Fruit fly (Drosophila melanogaster): Measurements from ENCODE around the gene ear.

ear gene

dm6 chr3R:15275158-15275623, 45.4 kb upstream of the ear start, which contains the start of the genes Cp190 and CG4338 (continued):
- TF ChIP-seq lilli (GFP tag; optimal IDR thresholded peaks at IDR 0.05) (peak; percentile 98), aop (GFP tag; IDR thresholded peaks at IDR 0.05) (no peak), tap (tag; optimal IDR thresholded peaks at IDR 0.05) (peak; percentile 98), pb (GFP tag; optimal IDR thresholded peaks at IDR 0.05) (peak; percentile 72), CG31441 (GFP tag; IDR thresholded peaks at IDR 0.05) (peak; percentile 99), CG9215 (GFP tag; IDR thresholded peaks at IDR 0.05) (peak; percentile 97), br (optimal IDR thresholded peaks at IDR 0.05) (no peak), slou (GFP tag; optimal IDR thresholded peaks at IDR 0.05) (peak; percentile 91), dan (GFP tag; IDR thresholded peaks at IDR 0.05) (peak; percentile 90), cato (GFP tag; optimal IDR thresholded peaks at IDR 0.05; ENCODE audit: borderline replicate concordance) (peak; percentile 96), pfk (GFP tag; optimal IDR thresholded peaks at IDR 0.05) (peak; percentile 70), CG6254 (GFP tag; optimal IDR thresholded peaks at IDR 0.05) (peak; percentile 93), Max (GFP tag; optimal IDR thresholded peaks at IDR 0.05) (peak; percentile 98), CG18619 (GFP tag; optimal IDR thresholded peaks at IDR 0.05) (peak; percentile 98), lmd (GFP tag; IDR thresholded peaks at IDR 0.05) (peak; percentile 98), hkb (optimal IDR thresholded peaks at IDR 0.05) (no peak), hkb (GFP tag; IDR thresholded peaks at IDR 0.05) (peak; percentile 97), CG13775 (GFP tag; optimal IDR thresholded peaks at IDR 0.05) (peak; percentile 99), wek (GFP tag; optimal IDR thresholded peaks at IDR 0.05) (peak; percentile 86), exex (tag; optimal IDR thresholded peaks at IDR 0.05) (peak; percentile 92), CG15601 (tag; optimal IDR thresholded peaks at IDR 0.05) (peak; percentile 98), Hr51 (GFP tag; optimal IDR thresholded peaks at IDR 0.05) (peak; percentile 94 to 98), corto (GFP tag; optimal IDR thresholded peaks at IDR 0.05) (no peak), schlank (tag; optimal IDR thresholded peaks at IDR 0.05) (peak; percentile 93), amos (GFP tag; IDR thresholded peaks at IDR 0.05; ENCODE audit: partially characterized antibody) (peak; percentile 88), Rfx (GFP tag; IDR thresholded peaks at IDR 0.05) (peak; percentile 97), HLHmδ (GFP tag; optimal IDR thresholded peaks at IDR 0.05) (peak; percentile 3), dmrt11E (tag; optimal IDR thresholded peaks at IDR 0.05) (peak; percentile 99), ham (GFP tag; IDR thresholded peaks at IDR 0.05) (peak; percentile 89), CG12236 (GFP tag; optimal IDR thresholded peaks at IDR 0.05) (peak; percentile 79), gfzf (GFP tag; optimal IDR thresholded peaks at IDR 0.05) (peak; percentile 43), caup (GFP tag; optimal IDR thresholded peaks at IDR 0.05; ENCODE audit: severe bottlenecking) (peak; percentile 97), Bgb (GFP tag; IDR thresholded peaks at IDR 0.05; ENCODE audit: partially characterized antibody) (peak; percentile 82), psq (GFP tag; optimal IDR thresholded peaks at IDR 0.05) (peak; percentile 91), tll (GFP tag; optimal IDR thresholded peaks at IDR 0.05) (peak; percentile 83 to 87), sim (GFP tag; IDR thresholded peaks at IDR 0.05) (peak; percentile 91), lov (optimal IDR thresholded peaks at IDR 0.05) (no peak), lov (GFP tag; IDR thresholded peaks at IDR 0.05) (peak; percentile 94), CG34422 (GFP tag; IDR thresholded peaks at IDR 0.05) (peak; percentile 96), ATbp (GFP tag; optimal IDR thresholded peaks at IDR 0.05) (peak; percentile 96), CG6765 (GFP tag; optimal IDR thresholded peaks at IDR 0.05) (peak; percentile 96), CG1603 (tag; optimal IDR thresholded peaks at IDR 0.05) (peak; percentile 92), repo (GFP tag; optimal IDR thresholded peaks at IDR 0.05) (peak; percentile 66), CG13123 (GFP tag; optimal IDR thresholded peaks at IDR 0.05) (peak; percentile 95), fd64A (GFP tag; optimal IDR thresholded peaks at IDR 0.05) (peak; percentile 85), sna (GFP tag; IDR thresholded peaks at IDR 0.05; ENCODE audit: partially characterized antibody) (no peak; the same call in 1 of the 2 replicates), CG11695 (GFP tag; IDR thresholded peaks at IDR 0.05) (peak; percentile 97), CG4820 (GFP tag; optimal IDR thresholded peaks at IDR 0.05) (peak; percentile 96), tgo (GFP tag; IDR thresholded peaks at IDR 0.05) (peak; percentile 97), CG5953 (GFP tag; IDR thresholded peaks at IDR 0.05) (peak; percentile 89), CG8478 (optimal IDR thresholded peaks at IDR 0.05) (no peak)
